Fruit fly (Drosophila melanogaster) whole organism, embryonic: ENCODE measurements around the gene psh.

Source experiments
- CG11085 ChIP-seq: fragments of 200-800 bp; sonication (Bioruptor generic); IDR thresholded peaks from 2 replicates; pipeline ENCODE4 v1.3.6; 2022; ENCODE audit warnings: missing biosample characterization, missing genetic modification characterization
- CG11560 ChIP-seq: fragments of 200-800 bp; sonication (Bioruptor generic); IDR thresholded peaks from 3 replicates; pipeline ENCODE4 v1.3.6; 2022; ENCODE audit warnings: missing biosample characterization, missing genetic modification characterization
- CG12744 ChIP-seq: fragments of 200-800 bp; sonication (Bioruptor generic); optimal IDR thresholded peaks from 2 replicates; lab custom pipeline; 2016; ENCODE audit warnings: missing biosample characterization, missing genetic modification characterization
- CG12769 ChIP-seq: fragments of 200-800 bp; sonication (Bioruptor generic); optimal IDR thresholded peaks from 2 replicates; lab custom pipeline; 2019; ENCODE audit warnings: missing biosample characterization, mild to moderate bottlenecking, missing genetic modification characterization, moderate library complexity
- CG13287 ChIP-seq: fragments of 200-800 bp; sonication (Bioruptor generic); IDR thresholded peaks from 2 replicates; pipeline ENCODE4 v1.3.6; 2022; ENCODE audit warnings: missing biosample characterization, missing genetic modification characterization; ENCODE audit not compliant: partially characterized antibody
- CG14710 ChIP-seq: fragments of 200-800 bp; sonication (Bioruptor generic); optimal IDR thresholded peaks from 3 replicates; lab custom pipeline; 2019; ENCODE audit warnings: missing biosample characterization, mild to moderate bottlenecking, missing genetic modification characterization, moderate library complexity
- CG15696 ChIP-seq: fragments of 200-800 bp; sonication (Bioruptor generic); optimal IDR thresholded peaks from 2 replicates; lab custom pipeline; 2019; ENCODE audit warnings: missing biosample characterization, mild to moderate bottlenecking, missing genetic modification characterization, moderate library complexity
- CG17359 ChIP-seq: fragments of 200-800 bp; sonication (Bioruptor generic); optimal IDR thresholded peaks from 3 replicates; lab custom pipeline; 2018; ENCODE audit warnings: missing biosample characterization, mild to moderate bottlenecking, missing genetic modification characterization, moderate library complexity
- CG17829 ChIP-seq: fragments of 200-800 bp; optimal IDR thresholded peaks from 2 replicates; lab custom pipeline; 2019; ENCODE audit warnings: missing biosample characterization, mild to moderate bottlenecking, missing genetic modification characterization, moderate library complexity
- CG18011 ChIP-seq: fragments of 200-800 bp; sonication (Bioruptor generic); optimal IDR thresholded peaks from 2 replicates; lab custom pipeline; 2017; ENCODE audit warnings: missing biosample characterization, missing genetic modification characterization, mild to moderate bottlenecking, moderate library complexity, missing genotype
- CG2199 ChIP-seq: fragments of 200-800 bp; sonication (Bioruptor generic); IDR thresholded peaks from 3 replicates; pipeline ENCODE4 v1.3.6; 2022; ENCODE audit warnings: missing biosample characterization, missing genetic modification characterization
- CG31388 ChIP-seq: fragments of 200-800 bp; sonication (Bioruptor generic); optimal IDR thresholded peaks from 2 replicates; lab custom pipeline; 2016; ENCODE audit warnings: missing biosample characterization, missing genetic modification characterization
- CG34224 ChIP-seq: fragments of 200-800 bp; sonication (Bioruptor generic); IDR thresholded peaks from 3 replicates; pipeline ENCODE4 v1.3.6; 2022; ENCODE audit warnings: missing biosample characterization, missing genetic modification characterization; ENCODE audit not compliant: partially characterized antibody
- CG34422 ChIP-seq: fragments of 200-800 bp; sonication (Bioruptor generic); IDR thresholded peaks from 3 replicates; pipeline ENCODE4 v1.3.6; 2022; ENCODE audit warnings: missing biosample characterization, missing genetic modification characterization
- CG42726 ChIP-seq: fragments of 200-800 bp; sonication (Bioruptor generic); IDR thresholded peaks from 2 replicates; pipeline ENCODE4 v1.3.6; 2022; ENCODE audit warnings: missing biosample characterization, missing genetic modification characterization; ENCODE audit not compliant: partially characterized antibody
- CG4360 ChIP-seq: fragments of 200-800 bp; sonication (Bioruptor generic); IDR thresholded peaks from 2 replicates; pipeline ENCODE4 v1.3.6; 2022; ENCODE audit warnings: missing biosample characterization, missing genetic modification characterization
- CG6175 ChIP-seq: fragments of 200-800 bp; sonication (Bioruptor generic); IDR thresholded peaks from 3 replicates; pipeline ENCODE4 v1.3.6; 2022; ENCODE audit warnings: missing biosample characterization, missing genetic modification characterization
- CG7745 ChIP-seq: fragments of 200-800 bp; sonication (Bioruptor generic); optimal IDR thresholded peaks from 2 replicates; lab custom pipeline; 2018; ENCODE audit warnings: missing biosample characterization, mild to moderate bottlenecking, missing genetic modification characterization, moderate library complexity
- Dad ChIP-seq: fragments of 200-800 bp; sonication (Bioruptor generic); optimal IDR thresholded peaks from 3 replicates; lab custom pipeline; 2016; ENCODE audit warnings: missing biosample characterization, missing genetic modification characterization
- Doc2 ChIP-seq: fragments of 200-800 bp; sonication (Bioruptor generic); IDR thresholded peaks from 2 replicates; pipeline ENCODE4 v1.3.6; 2022; ENCODE audit warnings: missing biosample characterization, missing genetic modification characterization
- E2f1 ChIP-seq: fragments of 200-800 bp; sonication (Bioruptor generic); IDR thresholded peaks from 2 replicates; pipeline ENCODE4 v1.3.6; 2022; ENCODE audit warnings: missing biosample characterization, missing genetic modification characterization
- ERR ChIP-seq: fragments of 200-800 bp; sonication (Bioruptor generic); optimal IDR thresholded peaks from 2 replicates; lab custom pipeline; 2016; ENCODE audit warnings: missing biosample characterization, missing genetic modification characterization
- Fer1 ChIP-seq: fragments of 200-800 bp; sonication (Bioruptor generic); optimal IDR thresholded peaks from 2 replicates; lab custom pipeline; 2017; ENCODE audit warnings: missing biosample characterization, mild to moderate bottlenecking, missing genetic modification characterization
- Gug ChIP-seq: fragments of 200-800 bp; sonication (Bioruptor generic); IDR thresholded peaks from 4 replicates; pipeline ENCODE4 v1.3.6; 2022; ENCODE audit warnings: missing biosample characterization, missing genetic modification characterization
- HmgD ChIP-seq: fragments of 200-800 bp; sonication (Bioruptor generic); optimal IDR thresholded peaks from 3 replicates; lab custom pipeline; 2016; ENCODE audit warnings: missing biosample characterization, missing genetic modification characterization
- Hmr ChIP-seq: fragments of 200-800 bp; sonication (Bioruptor generic); optimal IDR thresholded peaks from 3 replicates; lab custom pipeline; 2017; ENCODE audit warnings: mild to moderate bottlenecking, missing biosample characterization, missing genetic modification reagents, missing genetic modification characterization
- Lhr ChIP-seq: fragments of 200-800 bp; sonication (Bioruptor generic); optimal IDR thresholded peaks from 3 replicates; lab custom pipeline; 2017; ENCODE audit warnings: mild to moderate bottlenecking, missing biosample characterization, missing genetic modification reagents, missing genetic modification characterization
- Ptx1 ChIP-seq: fragments of 200-800 bp; sonication (Bioruptor generic); IDR thresholded peaks from 2 replicates; pipeline ENCODE4 v1.3.6; 2022; ENCODE audit warnings: missing biosample characterization, missing genetic modification characterization
- Sox100B ChIP-seq: fragments of 200-800 bp; sonication (Bioruptor generic); optimal IDR thresholded peaks from 3 replicates; lab custom pipeline; 2018; ENCODE audit warnings: missing biosample characterization, mild to moderate bottlenecking, missing genetic modification characterization
- Stat92E ChIP-seq, 3 experiments: fragments of >200 bp in 2 of 3; fragments of 200-800 bp in 1 of 3; sonication (Bioruptor generic) in 1 of 3; optimal IDR thresholded peaks; 2 replicates each; lab custom pipeline; 2017 to 2019; ENCODE audit warnings: missing biosample characterization in 3 of 3, missing genetic modification characterization in 3 of 3, mild to moderate bottlenecking in 1 of 3, moderate library complexity in 1 of 3
- Xbp1 ChIP-seq: fragments of 200-800 bp; sonication (Bioruptor generic); optimal IDR thresholded peaks from 3 replicates; lab custom pipeline; 2016; ENCODE audit warnings: missing biosample characterization, mild to moderate bottlenecking, missing genetic modification characterization
- bcd ChIP-seq: fragments of 200-800 bp; sonication (Bioruptor generic); optimal IDR thresholded peaks from 2 replicates; lab custom pipeline; 2017; ENCODE audit warnings: missing biosample characterization, mild to moderate bottlenecking, missing genetic modification characterization
- chinmo ChIP-seq: fragments of 200-800 bp; sonication (Bioruptor generic); IDR thresholded peaks from 4 replicates; pipeline ENCODE4 v1.3.6; 2022; ENCODE audit warnings: missing biosample characterization, missing genetic modification characterization; ENCODE audit not compliant: partially characterized antibody
- da ChIP-seq: fragments of 200-800 bp; sonication (Bioruptor generic); optimal IDR thresholded peaks from 2 replicates; lab custom pipeline; 2016; ENCODE audit warnings: missing biosample characterization, missing genetic modification characterization
- eve ChIP-seq, 2 experiments: fragments of >200 bp; optimal IDR thresholded peaks; 2 replicates each; lab custom pipeline; 2017; ENCODE audit warnings: missing biosample characterization in 2 of 2, missing genetic modification characterization in 2 of 2
- ewg ChIP-seq: fragments of 200-800 bp; sonication (Bioruptor generic); optimal IDR thresholded peaks from 3 replicates; lab custom pipeline; 2017; ENCODE audit warnings: mild to moderate bottlenecking, missing biosample characterization, missing genetic modification reagents, missing genetic modification characterization
- gfzf ChIP-seq: fragments of 200-800 bp; sonication (Bioruptor generic); optimal IDR thresholded peaks from 2 replicates; lab custom pipeline; 2016; ENCODE audit warnings: missing biosample characterization, mild to moderate bottlenecking, missing genetic modification characterization, moderate library complexity
- grau ChIP-seq: fragments of 200-800 bp; optimal IDR thresholded peaks from 3 replicates; lab custom pipeline; 2019; ENCODE audit warnings: missing biosample characterization, mild to moderate bottlenecking, missing genetic modification characterization, moderate library complexity
- gro ChIP-seq: fragments of 200-800 bp; sonication (Bioruptor generic); optimal IDR thresholded peaks from 2 replicates; lab custom pipeline; 2016; ENCODE audit warnings: missing biosample characterization, missing genetic modification characterization
- gsb-n ChIP-seq: fragments of 200-800 bp; sonication (Bioruptor generic); optimal IDR thresholded peaks from 3 replicates; lab custom pipeline; 2018; ENCODE audit warnings: missing biosample characterization, mild to moderate bottlenecking, missing genetic modification characterization
- jing ChIP-seq: fragments of 200-800 bp; sonication (Bioruptor generic); optimal IDR thresholded peaks from 2 replicates; lab custom pipeline; 2018; ENCODE audit warnings: missing biosample characterization, mild to moderate bottlenecking, missing genetic modification characterization
- lola ChIP-seq, 3 experiments: fragments of >200 bp in 2 of 3; fragments of 200-800 bp in 1 of 3; sonication (Bioruptor generic) in 1 of 3; optimal IDR thresholded peaks; 2 replicates each; lab custom pipeline; 2017 to 2019; ENCODE audit warnings: missing biosample characterization in 3 of 3, missing genetic modification characterization in 3 of 3, mild to moderate bottlenecking in 1 of 3, moderate library complexity in 1 of 3
- nom ChIP-seq: fragments of 200-800 bp; sonication (Bioruptor generic); optimal IDR thresholded peaks from 2 replicates; lab custom pipeline; 2017; ENCODE audit warnings: missing biosample characterization, missing genetic modification characterization, mild to moderate bottlenecking, moderate library complexity, missing genetic modification reagents
- onecut ChIP-seq: fragments of 200-800 bp; sonication (Bioruptor generic); IDR thresholded peaks from 2 replicates; pipeline ENCODE4 v1.3.6; 2022; ENCODE audit warnings: missing biosample characterization, missing genetic modification characterization
- pfk ChIP-seq: fragments of 200-800 bp; sonication (Bioruptor generic); optimal IDR thresholded peaks from 2 replicates; lab custom pipeline; 2018; ENCODE audit warnings: missing biosample characterization, mild to moderate bottlenecking, missing genetic modification characterization, moderate library complexity
- sens ChIP-seq: fragments of 200-800 bp; sonication (Bioruptor generic); peaks from one replicate; lab custom pipeline; 2016; ENCODE audit warnings: missing biosample characterization, missing genetic modification characterization
- seq ChIP-seq: fragments of 200-800 bp; sonication (Bioruptor generic); IDR thresholded peaks from 2 replicates; pipeline ENCODE4 v1.3.6; 2022; ENCODE audit warnings: missing biosample characterization, missing genetic modification characterization
- unc-4 ChIP-seq: fragments of 200-800 bp; sonication (Bioruptor generic); IDR thresholded peaks from 2 replicates; pipeline ENCODE4 v1.3.6; 2022; ENCODE audit warnings: missing biosample characterization, missing genetic modification characterization; ENCODE audit not compliant: partially characterized antibody
- wdn ChIP-seq: fragments of 200-800 bp; sonication (Bioruptor generic); IDR thresholded peaks from 2 replicates; pipeline ENCODE4 v1.3.6; 2022; ENCODE audit warnings: missing biosample characterization, missing genetic modification characterization

The psh gene

DNA sequence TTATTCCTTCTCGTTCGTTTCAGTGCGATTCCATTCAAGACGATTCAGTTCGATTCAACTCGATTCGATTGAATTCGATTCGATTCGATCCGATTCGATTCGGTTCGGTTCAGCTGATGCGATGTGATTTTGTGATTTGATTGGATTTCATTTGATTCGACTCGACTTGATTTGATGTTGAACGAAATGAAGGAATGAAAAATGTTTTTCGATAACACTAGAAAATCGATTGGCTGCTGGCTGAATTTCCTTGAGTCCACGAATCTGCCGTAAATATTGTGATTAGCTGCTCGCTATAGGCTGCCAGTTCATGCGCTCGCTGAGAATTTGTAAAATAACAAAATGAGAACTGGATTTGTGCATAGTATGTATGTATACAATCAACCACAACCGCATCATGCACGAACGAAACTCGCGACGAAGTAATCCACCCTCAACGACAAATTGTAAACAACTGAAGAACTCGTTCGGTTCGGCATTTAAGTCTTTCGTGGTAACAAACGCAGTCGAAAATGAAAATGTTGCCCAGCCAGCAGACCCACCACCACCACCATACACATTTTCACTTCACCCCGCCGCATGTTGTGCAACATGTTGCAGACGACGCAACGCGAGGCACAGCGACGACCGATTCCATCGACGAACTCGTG lies 18.4 kb upstream of the psh start, which contains the start of gene Wnt5 (continued):
- TF ChIP-seq E2f1 (GFP tag; lab: Robert Waterston, UW) (no peak), CG14710 (tag; lab: Kevin White, UChicago) (peak; percentile 9), gfzf (GFP tag; lab: Kevin White, UChicago) (peak; percentile 4), Fer1 (GFP tag; lab: Kevin White, UChicago) (peak; percentile 44), wdn (GFP tag; lab: Robert Waterston, UW) (no peak), lola (GFP tag; optimal IDR thresholded peaks at IDR 0.05; lab: Kevin White, UChicago) (no peak), Stat92E (GFP tag; optimal IDR thresholded peaks at IDR 0.05; lab: Kevin White, UChicago) (peak in 1 of 3 experiments; percentile 61), CG11560 (tag; lab: Robert Waterston, UW) (no peak), CG42726 (no peak), sens (GFP tag; lab: Kevin White, UChicago) (peak; percentile 44), HmgD (GFP tag; lab: Kevin White, UChicago) (peak; percentile 20), ewg (GFP tag; lab: Kevin White, UChicago) (no peak), Hmr (GFP tag; lab: Kevin White, UChicago) (no peak), CG6175 (GFP tag; lab: Robert Waterston, UW) (no peak), onecut (GFP tag; lab: Robert Waterston, UW) (peak; percentile 46; the same call in 1 of the 2 replicates), bcd (GFP tag; lab: Kevin White, UChicago) (no peak), Ptx1 (GFP tag; lab: Robert Waterston, UW) (no peak), CG31388 (no peak), CG17359 (tag; lab: Kevin White, UChicago) (peak; percentile 17), CG7745 (tag; lab: Kevin White, UChicago) (no peak), Doc2 (GFP tag; lab: Robert Waterston, UW) (no peak), CG34224 (GFP tag; lab: Robert Waterston, UW) (no peak), grau (peak; percentile 24), da (GFP tag; lab: Kevin White, UChicago) (no peak), Gug (GFP tag; lab: Robert Waterston, UW) (no peak), pfk (GFP tag; lab: Kevin White, UChicago) (no peak), Lhr (GFP tag; lab: Kevin White, UChicago) (no peak), CG17829 (tag; lab: Kevin White, UChicago) (peak; percentile 37), gro (GFP tag; lab: Kevin White, UChicago) (no peak), CG12744 (GFP tag; lab: Kevin White, UChicago) (no peak), Dad (no peak), ERR (GFP tag; lab: Kevin White, UChicago) (no peak), CG13287 (GFP tag; lab: Robert Waterston, UW) (peak; percentile 43; the same call in 1 of the 2 replicates), CG34422 (GFP tag; lab: Robert Waterston, UW) (peak; percentile 26; the same call in 1 of the 3 replicates), jing (no peak), chinmo (GFP tag; lab: Robert Waterston, UW) (peak; percentile 85; the same call in 3 of the 4 replicates), nom (GFP tag; lab: Kevin White, UChicago) (peak; percentile 50), CG2199 (GFP tag; lab: Robert Waterston, UW) (peak; percentile 92), Xbp1 (GFP tag; lab: Kevin White, UChicago) (no peak), Sox100B (GFP tag; lab: Kevin White, UChicago) (no peak), seq (peak; percentile 40; the same call in 1 of the 2 replicates), CG12769 (tag; lab: Kevin White, UChicago) (no peak), eve (GFP tag; optimal IDR thresholded peaks at IDR 0.05; lab: Kevin White, UChicago) (no peak), CG15696 (tag; lab: Kevin White, UChicago) (no peak), CG11085 (GFP tag; lab: Robert Waterston, UW) (no peak), CG18011 (GFP tag; lab: Kevin White, UChicago) (no peak), CG4360 (no peak), gsb-n (peak; percentile 62), unc-4 (GFP tag; lab: Robert Waterston, UW) (no peak)
